Worm (Caenorhabditis elegans): Measurements from ENCODE around the gene pgp-3.
A peak's percentile ranks its signal among the peaks of the same experiment; 100 is the strongest.

Gene pgp-3

DNA sequence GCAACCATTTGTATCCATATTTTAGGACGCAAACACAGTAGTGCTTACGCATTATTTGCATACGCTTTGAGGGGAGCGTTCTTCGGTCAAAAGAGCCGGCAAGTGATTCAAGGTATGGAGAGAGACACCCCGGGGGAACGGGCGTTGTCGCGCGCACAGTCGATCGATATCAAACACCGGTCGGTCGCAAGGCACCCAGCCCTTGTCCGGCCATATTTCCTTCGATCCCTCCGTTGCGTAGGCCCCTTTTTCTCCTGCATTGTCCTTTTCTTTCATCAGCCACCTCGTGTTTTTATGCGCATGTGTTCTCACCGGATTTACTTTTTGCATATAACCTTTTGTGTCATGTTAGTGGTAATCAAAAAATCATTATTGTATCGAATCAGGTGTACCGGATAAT lies 14.0 kb downstream of the pgp-3 start:
- TF ChIP-seq jun-1 (tag; optimal IDR thresholded peaks at IDR 0.05) = no peak
- TF ChIP-seq mdl-1 (tag; optimal IDR thresholded peaks at IDR 0.05) = no peak
- no peak for TF ChIP-seq F10B5.3 (tag; optimal IDR thresholded peaks at IDR 0.05)
- no peak for TF ChIP-seq pha-4 (GFP tag; IDR thresholded peaks at IDR 0.05)
- TF ChIP-seq pha-4 (tag; optimal IDR thresholded peaks at IDR 0.05) = no peak
- TF ChIP-seq lsy-2 (tag; optimal IDR thresholded peaks at IDR 0.05) = no peak
- no peak for TF ChIP-seq unc-130 (GFP tag; optimal IDR thresholded peaks at IDR 0.05)
- TF ChIP-seq R02D3.7 (tag; optimal IDR thresholded peaks at IDR 0.05) = no peak
- no peak for TF ChIP-seq nhr-10 (tag; optimal IDR thresholded peaks at IDR 0.05)
- no peak for TF ChIP-seq ceh-32 (tag; optimal IDR thresholded peaks at IDR 0.05; ENCODE audit: poor library complexity)
- no peak for TF ChIP-seq unc-62 (GFP tag; optimal IDR thresholded peaks at IDR 0.05 in 1 of 2)
- no peak for TF ChIP-seq unc-62 (tag; optimal IDR thresholded peaks at IDR 0.05)
- no peak for TF ChIP-seq lin-38 (GFP tag; IDR thresholded peaks at IDR 0.05)
- no peak for TF ChIP-seq mep-1 (tag; optimal IDR thresholded peaks at IDR 0.05)
- TF ChIP-seq dve-1 (tag; optimal IDR thresholded peaks at IDR 0.05; ENCODE audit: insufficient read depth) = no peak
- TF ChIP-seq zip-2 (tag; optimal IDR thresholded peaks at IDR 0.05) = no peak
- no peak for TF ChIP-seq nhr-76 (tag; optimal IDR thresholded peaks at IDR 0.05)
- no peak for TF ChIP-seq zfp-3 (GFP tag; conservative IDR thresholded peaks at IDR 0.05)
- TF ChIP-seq mxl-3 (GFP tag; optimal IDR thresholded peaks at IDR 0.05) = no peak
- no peak for TF ChIP-seq nhr-42 (GFP tag; IDR thresholded peaks at IDR 0.05)
- TF ChIP-seq nhr-28 (tag; optimal IDR thresholded peaks at IDR 0.05) = no peak
- no peak for TF ChIP-seq snpc-4 (tag; optimal IDR thresholded peaks at IDR 0.05)

DNA sequence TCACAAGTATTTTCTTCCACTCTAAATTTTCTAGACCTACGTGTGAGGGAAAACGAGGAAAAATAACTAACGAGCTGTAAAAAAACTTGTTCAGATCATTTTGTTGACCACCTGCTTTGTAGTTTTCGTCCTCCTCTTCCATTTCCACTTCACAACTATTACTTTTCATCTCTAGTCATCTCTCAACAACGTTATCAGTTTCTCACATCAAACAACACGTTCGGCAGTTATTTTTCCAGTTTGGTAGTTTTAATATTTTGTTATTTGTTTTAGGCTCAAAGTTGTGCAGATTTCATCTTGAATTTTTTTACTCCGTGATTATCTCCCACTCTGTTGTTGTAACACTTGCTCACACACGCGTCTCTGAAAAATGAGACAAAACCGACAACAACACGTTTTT lies 15.1 kb downstream of the pgp-3 start:
- no peak for TF ChIP-seq Y5F2A.4 (GFP tag; optimal IDR thresholded peaks at IDR 0.05)
- peak in 1 of 2 experiments; percentile 88 for TF ChIP-seq daf-16 (GFP tag; optimal IDR thresholded peaks at IDR 0.05)
- TF ChIP-seq daf-16 (tag; optimal IDR thresholded peaks at IDR 0.05) = peak; percentile 60
- no peak for TF ChIP-seq F26F4.8 (GFP tag; conservative IDR thresholded peaks at IDR 0.05)
- TF ChIP-seq nhr-41 (GFP tag; IDR thresholded peaks at IDR 0.05) = no peak
- peak; percentile 73 for TF ChIP-seq nhr-28 (tag; optimal IDR thresholded peaks at IDR 0.05)
- TF ChIP-seq zfp-2 (tag; optimal IDR thresholded peaks at IDR 0.05) = no peak
- no peak for TF ChIP-seq daf-12 (tag; optimal IDR thresholded peaks at IDR 0.05)
- peak; percentile 49 for TF ChIP-seq aha-1 (tag)
- no peak for TF ChIP-seq egl-43 (GFP tag; IDR thresholded peaks at IDR 0.05)
- TF ChIP-seq pha-4 (GFP tag; IDR thresholded peaks at IDR 0.05) = no peak
- TF ChIP-seq pha-4 (tag; optimal IDR thresholded peaks at IDR 0.05) = no peak
- TF ChIP-seq dve-1 (tag; optimal IDR thresholded peaks at IDR 0.05; ENCODE audit: insufficient read depth) = peak; percentile 20
- no peak for TF ChIP-seq spr-1 (tag; optimal IDR thresholded peaks at IDR 0.05)
- TF ChIP-seq ztf-7 (tag; optimal IDR thresholded peaks at IDR 0.05) = no peak
- peak; percentile 11; the same call in 1 of the 2 replicates for TF ChIP-seq dmd-6 (GFP tag; IDR thresholded peaks at IDR 0.05)
- TF ChIP-seq hmg-1.1 (GFP tag; IDR thresholded peaks at IDR 0.05) = no peak
- TF ChIP-seq tag-97 (GFP tag; IDR thresholded peaks at IDR 0.05) = no peak
- no peak for TF ChIP-seq dmd-8 (GFP tag; IDR thresholded peaks at IDR 0.05)
- no peak for TF ChIP-seq hlh-30 (tag; optimal IDR thresholded peaks at IDR 0.05; ENCODE audit: insufficient read depth)
- no peak for TF ChIP-seq sdz-12 (GFP tag; optimal IDR thresholded peaks at IDR 0.05)
- TF ChIP-seq pqm-1 (tag; optimal IDR thresholded peaks at IDR 0.05) = no peak

DNA sequence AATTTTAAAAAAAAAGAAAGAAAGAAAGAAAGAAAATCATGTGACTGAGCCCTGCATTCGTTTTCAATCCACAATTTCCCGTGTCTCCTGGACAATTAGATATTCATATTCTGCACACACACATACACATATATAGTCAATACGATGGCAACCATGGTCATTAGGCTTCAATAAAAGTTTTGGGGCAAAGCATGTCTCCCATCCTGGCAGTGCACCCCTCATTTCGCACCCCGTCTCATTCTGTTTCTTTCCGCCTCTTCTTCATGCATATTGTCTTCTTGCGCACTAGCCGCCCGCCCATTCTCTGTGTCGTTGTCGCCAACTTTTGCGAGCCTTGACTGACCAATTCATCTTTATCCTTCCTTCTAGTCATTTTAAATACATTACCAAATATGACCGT lies 15.7 kb downstream of the pgp-3 start:
- TF ChIP-seq hmg-1.1 (GFP tag; IDR thresholded peaks at IDR 0.05) = peak; percentile 29; the same call in 1 of the 2 replicates
- no peak for TF ChIP-seq Y105C5A.15 (GFP tag; IDR thresholded peaks at IDR 0.05)
